Fruit fly (Drosophila melanogaster) whole organism, pupa: ENCODE measurements around the gene CG4704.

Source experiments
- CG10348 ChIP-seq: fragments of 200-800 bp; sonication (Bioruptor generic); IDR thresholded peaks from 2 replicates; pipeline ENCODE4 v1.3.6; 2022; ENCODE audit warnings: missing biosample characterization, missing genetic modification characterization
- CG12605 ChIP-seq: fragments of 200-800 bp; sonication (Bioruptor generic); IDR thresholded peaks from 2 replicates; pipeline ENCODE4 v1.3.6; 2022; ENCODE audit warnings: missing biosample characterization, missing genetic modification characterization
- CG13204 ChIP-seq: fragments of 200-800 bp; sonication (Bioruptor generic); optimal IDR thresholded peaks from 2 replicates; lab custom pipeline; 2018; ENCODE audit warnings: missing biosample characterization, mild to moderate bottlenecking, missing genetic modification characterization, moderate library complexity
- CG14655 ChIP-seq: fragments of 200-800 bp; sonication (Bioruptor generic); optimal IDR thresholded peaks from 3 replicates; lab custom pipeline; 2017; ENCODE audit warnings: mild to moderate bottlenecking, missing biosample characterization, missing genetic modification reagents, missing genetic modification characterization
- CG15710 ChIP-seq: fragments of 200-800 bp; sonication (Bioruptor generic); optimal IDR thresholded peaks from 2 replicates; lab custom pipeline; 2018; ENCODE audit warnings: missing biosample characterization, mild to moderate bottlenecking, missing genetic modification characterization, moderate library complexity
- CG17806 ChIP-seq: fragments of 200-800 bp; sonication (Bioruptor generic); optimal IDR thresholded peaks from 2 replicates; lab custom pipeline; 2018; ENCODE audit warnings: missing biosample characterization, mild to moderate bottlenecking, missing genetic modification characterization, moderate library complexity
- CG32121 ChIP-seq: fragments of 200-800 bp; sonication (Bioruptor generic); IDR thresholded peaks from 2 replicates; pipeline ENCODE4 v1.3.6; 2022; ENCODE audit warnings: missing biosample characterization, missing genetic modification characterization
- CG34367 ChIP-seq: fragments of 200-800 bp; sonication (Bioruptor generic); optimal IDR thresholded peaks from 2 replicates; lab custom pipeline; 2018; ENCODE audit warnings: missing biosample characterization, mild to moderate bottlenecking, missing genetic modification characterization
- CG4496 ChIP-seq: fragments of 200-800 bp; sonication (Bioruptor generic); IDR thresholded peaks from 3 replicates; pipeline ENCODE4 v1.3.6; 2022; ENCODE audit warnings: missing biosample characterization, missing genetic modification characterization
- CG8159 ChIP-seq: fragments of 200-800 bp; sonication (Bioruptor generic); optimal IDR thresholded peaks from 3 replicates; lab custom pipeline; 2018; ENCODE audit warnings: missing biosample characterization, mild to moderate bottlenecking, missing genetic modification characterization, moderate library complexity
- CG8301 ChIP-seq: fragments of 200-800 bp; sonication (Bioruptor generic); optimal IDR thresholded peaks from 2 replicates; lab custom pipeline; 2018; ENCODE audit warnings: missing biosample characterization, mild to moderate bottlenecking, missing genetic modification characterization
- CG9948 ChIP-seq: fragments of 200-800 bp; sonication (Bioruptor generic); optimal IDR thresholded peaks from 2 replicates; lab custom pipeline; 2018; ENCODE audit warnings: missing biosample characterization, mild to moderate bottlenecking, missing genetic modification characterization, moderate library complexity
- D1 ChIP-seq: fragments of 200-800 bp; sonication (Bioruptor generic); optimal IDR thresholded peaks from 2 replicates; lab custom pipeline; 2018; ENCODE audit warnings: missing biosample characterization, mild to moderate bottlenecking, missing genetic modification characterization, moderate library complexity
- EcR ChIP-seq: fragments of 200-800 bp; sonication (Bioruptor generic); optimal IDR thresholded peaks from 3 replicates; lab custom pipeline; 2019; ENCODE audit warnings: missing biosample characterization, missing genetic modification characterization, mild to moderate bottlenecking, moderate library complexity, missing genetic modification reagents
- Ets98B ChIP-seq: fragments of 200-800 bp; sonication (Bioruptor generic); IDR thresholded peaks from 2 replicates; pipeline ENCODE4 v1.3.6; 2022; ENCODE audit warnings: missing biosample characterization, missing genetic modification characterization
- Pif1A ChIP-seq: fragments of 200-800 bp; sonication (Bioruptor generic); optimal IDR thresholded peaks from 3 replicates; lab custom pipeline; 2016; ENCODE audit warnings: missing biosample characterization, missing genetic modification characterization
- Pif1B ChIP-seq: fragments of 200-800 bp; sonication (Bioruptor generic); optimal IDR thresholded peaks from 3 replicates; lab custom pipeline; 2016; ENCODE audit warnings: missing biosample characterization, missing genetic modification characterization
- Snoo ChIP-seq: fragments of 200-800 bp; sonication (Bioruptor generic); optimal IDR thresholded peaks from 3 replicates; lab custom pipeline; 2017; ENCODE audit warnings: missing biosample characterization, mild to moderate bottlenecking, missing genetic modification characterization, inconsistent platforms
- fd96Ca ChIP-seq: fragments of 200-800 bp; sonication (Bioruptor generic); IDR thresholded peaks from 3 replicates; pipeline ENCODE4 v1.3.6; 2022; ENCODE audit warnings: missing biosample characterization, missing genetic modification characterization
- gl ChIP-seq: fragments of 200-800 bp; sonication (Bioruptor generic); optimal IDR thresholded peaks from 2 replicates; lab custom pipeline; 2018; ENCODE audit warnings: missing biosample characterization, mild to moderate bottlenecking, missing genetic modification characterization
- rn ChIP-seq: fragments of 200-800 bp; sonication (Bioruptor generic); IDR thresholded peaks from 2 replicates; pipeline ENCODE4 v1.3.6; 2022; ENCODE audit warnings: missing biosample characterization, missing genetic modification characterization

CG4704 gene

DNA sequence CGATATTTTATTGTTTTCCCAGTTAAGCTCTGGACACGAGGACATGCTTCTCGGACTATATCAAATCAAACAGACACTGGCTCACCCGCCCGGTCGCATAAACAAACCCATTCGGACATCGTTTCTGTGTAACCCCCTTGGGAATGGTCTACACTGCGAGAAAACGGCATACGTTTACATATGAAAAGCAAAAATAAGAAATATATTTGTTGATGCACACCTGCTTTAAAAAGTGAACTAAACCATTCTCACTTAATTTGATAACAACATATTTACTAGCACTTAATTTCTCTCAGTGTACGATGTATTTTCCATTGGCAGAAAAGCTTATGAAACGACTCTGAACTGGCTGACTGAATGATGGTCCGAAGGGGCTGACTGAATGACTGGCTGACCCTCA, 15.9 kb upstream of the CG4704 start:
- TF ChIP-seq D1 (no peak), CG15710 (tag; lab: Kevin White, UChicago) (peak; percentile 7), Pif1A (GFP tag; lab: Kevin White, UChicago) (no peak), CG13204 (GFP tag; lab: Kevin White, UChicago) (no peak), CG34367 (tag; lab: Kevin White, UChicago) (no peak), CG8159 (tag; lab: Kevin White, UChicago) (peak; percentile 21), CG4496 (GFP tag; lab: Robert Waterston, UW) (no peak), CG8301 (no peak), fd96Ca (GFP tag; lab: Robert Waterston, UW) (no peak), Pif1B (GFP tag; lab: Kevin White, UChicago) (no peak), Snoo (tag; lab: Kevin White, UChicago) (no peak), CG17806 (tag; lab: Kevin White, UChicago) (no peak), CG12605 (GFP tag; lab: Robert Waterston, UW) (no peak), gl (tag; lab: Kevin White, UChicago) (no peak), CG32121 (no peak), Ets98B (GFP tag; lab: Robert Waterston, UW) (no peak), CG10348 (GFP tag; lab: Robert Waterston, UW) (no peak), rn (no peak)

DNA sequence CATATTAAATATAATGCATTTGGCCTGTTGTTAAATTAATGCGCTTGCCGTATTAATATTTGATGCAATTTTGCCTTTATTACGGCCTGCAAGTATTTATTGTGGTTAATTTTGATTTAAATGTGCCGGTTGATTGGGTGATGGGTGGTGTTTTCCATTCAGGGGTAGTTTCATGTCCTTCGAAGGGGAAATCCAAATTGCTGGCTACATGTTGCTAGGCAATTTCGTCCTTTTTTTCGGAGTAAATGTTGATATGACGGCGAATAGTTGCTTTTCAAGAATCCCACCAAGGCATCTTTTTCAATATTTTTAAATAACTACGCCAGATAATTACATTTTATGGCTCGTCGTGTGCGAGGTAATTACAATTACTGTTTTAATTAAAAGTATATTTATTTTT, 6.8 kb downstream of the CG4704 start:
- TF ChIP-seq D1 = no peak

DNA sequence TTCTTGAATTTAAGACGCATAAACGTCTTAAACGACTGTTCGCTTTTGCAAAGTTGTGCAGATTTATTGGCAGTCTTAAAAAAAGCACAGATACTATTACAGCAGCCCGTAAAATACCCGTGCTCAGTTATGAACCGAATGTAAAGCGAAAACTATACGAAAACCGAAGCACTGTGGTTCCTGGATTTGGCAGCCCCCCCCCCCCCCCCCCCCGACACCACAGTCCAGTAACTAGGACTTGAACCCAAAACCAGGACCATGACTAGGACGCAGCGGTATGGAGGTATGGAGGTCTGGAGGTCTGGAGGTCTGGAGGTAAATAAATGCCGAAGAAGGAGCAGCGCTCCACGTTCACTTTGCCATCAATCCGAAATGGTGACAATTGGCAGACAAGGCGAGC, 12.7 kb downstream of the CG4704 start:
- TF ChIP-seq CG12605 (GFP tag; lab: Robert Waterston, UW) = no peak
- no peak for TF ChIP-seq CG15710 (tag; lab: Kevin White, UChicago)

DNA sequence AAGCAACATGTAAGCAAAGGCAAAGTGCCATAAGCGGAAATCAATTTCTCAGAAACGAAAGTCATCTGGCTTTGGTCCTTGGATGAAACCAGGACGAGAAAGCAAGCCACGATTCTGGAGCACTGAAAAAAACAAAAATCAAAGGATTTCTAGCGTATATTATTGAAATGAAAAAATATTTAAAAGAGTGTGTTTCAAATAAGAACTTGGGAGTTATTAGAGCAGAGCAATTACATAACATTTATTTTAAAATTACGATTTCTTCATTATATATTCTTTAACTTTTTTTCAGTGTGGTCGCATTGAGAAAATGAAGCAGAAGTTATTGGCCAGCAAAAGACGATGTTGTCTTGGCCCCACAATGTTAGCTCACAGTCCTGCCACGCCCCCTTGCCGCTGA, 23.4 kb downstream of the CG4704 start:
- TF ChIP-seq EcR (GFP tag; lab: Kevin White, UChicago) = no peak
- TF ChIP-seq gl (tag; lab: Kevin White, UChicago) = no peak
- no peak for TF ChIP-seq CG13204 (GFP tag; lab: Kevin White, UChicago)
- no peak for TF ChIP-seq CG34367 (tag; lab: Kevin White, UChicago)
- TF ChIP-seq CG12605 (GFP tag; lab: Robert Waterston, UW) = no peak
- TF ChIP-seq Pif1B (GFP tag; lab: Kevin White, UChicago) = no peak

DNA sequence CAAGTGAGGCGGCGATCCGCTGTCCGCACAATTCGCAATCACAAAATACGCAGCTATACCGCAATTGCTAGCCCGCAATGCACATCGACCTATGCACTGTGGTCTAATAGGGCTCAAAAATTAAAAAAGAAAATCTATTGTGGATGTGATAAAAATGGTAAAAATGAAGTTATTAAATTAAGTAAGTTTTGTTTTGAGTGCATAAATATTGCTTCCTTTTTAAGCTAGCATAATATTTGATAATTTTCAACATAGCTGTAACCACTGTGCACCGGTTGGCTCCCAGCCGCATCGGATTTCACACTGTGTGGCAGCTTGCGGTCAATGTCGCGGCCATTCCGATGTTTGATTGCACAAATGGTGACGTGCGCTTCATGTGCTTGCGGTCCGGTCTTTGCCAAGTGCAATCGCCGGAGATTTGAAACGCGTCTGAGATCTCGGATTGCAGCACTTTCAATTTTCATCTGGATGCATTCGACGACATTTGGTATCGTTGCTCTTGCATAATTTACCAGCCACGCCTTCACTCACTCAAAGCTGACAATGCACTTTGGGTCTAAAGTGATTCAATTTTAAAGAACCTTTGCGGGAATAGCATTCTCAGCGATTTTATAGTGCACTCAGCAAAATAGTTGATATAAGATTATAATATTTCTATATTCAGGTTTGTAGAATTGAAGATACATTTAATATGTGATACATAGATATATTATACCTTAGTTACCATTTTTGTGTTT, 29.5 kb downstream of the CG4704 start:
- peak; percentile 77; the same call in 2 of the 3 replicates for TF ChIP-seq CG4496 (GFP tag; lab: Robert Waterston, UW)
- peak; percentile 49 for TF ChIP-seq CG14655 (GFP tag; lab: Kevin White, UChicago)
- peak; percentile 6 for TF ChIP-seq CG34367 (tag; lab: Kevin White, UChicago)
- TF ChIP-seq CG8301 = peak; percentile 24
- TF ChIP-seq gl (tag; lab: Kevin White, UChicago) = no peak
- peak; percentile 56 for TF ChIP-seq Ets98B (GFP tag; lab: Robert Waterston, UW)
- peak; percentile 53 for TF ChIP-seq CG15710 (tag; lab: Kevin White, UChicago)
- TF ChIP-seq D1 = no peak
- TF ChIP-seq CG17806 (tag; lab: Kevin White, UChicago) = no peak
- peak; percentile 18 for TF ChIP-seq Pif1B (GFP tag; lab: Kevin White, UChicago)
- no peak for TF ChIP-seq CG13204 (GFP tag; lab: Kevin White, UChicago)
- no peak for TF ChIP-seq EcR (GFP tag; lab: Kevin White, UChicago)
- TF ChIP-seq CG12605 (GFP tag; lab: Robert Waterston, UW) = 0 out of 2 replicates have a peak, but pooled peaks have one; percentile 33
- no peak for TF ChIP-seq CG9948 (tag; lab: Kevin White, UChicago)
- TF ChIP-seq Pif1A (GFP tag; lab: Kevin White, UChicago) = peak; percentile 20
- TF ChIP-seq Snoo (tag; lab: Kevin White, UChicago) = no peak
- TF ChIP-seq CG10348 (GFP tag; lab: Robert Waterston, UW) = no peak
- no peak for TF ChIP-seq CG32121
- TF ChIP-seq rn = 0 out of 2 replicates have a peak, but pooled peaks have one; percentile 7
- TF ChIP-seq fd96Ca (GFP tag; lab: Robert Waterston, UW) = peak; percentile 62; the same call in 2 of the 3 replicates
- TF ChIP-seq CG8159 (tag; lab: Kevin White, UChicago) = peak; percentile 56

DNA sequence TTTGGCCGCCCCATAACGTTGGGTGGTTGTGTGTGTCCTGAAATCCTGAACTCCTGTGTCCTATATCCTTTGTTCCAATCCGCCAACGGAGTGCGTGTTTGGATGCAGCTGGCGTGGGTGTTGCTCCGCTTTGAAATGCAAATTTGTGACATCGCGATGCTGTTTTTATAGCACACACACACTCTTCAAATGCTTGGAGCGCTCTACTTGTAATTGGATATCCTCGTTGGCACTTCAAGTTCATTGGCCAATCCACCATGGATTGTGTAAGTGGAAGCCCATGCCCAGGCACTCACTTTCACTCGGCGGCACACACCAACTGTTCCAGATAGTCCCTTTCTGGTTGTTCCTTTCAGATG, 30.0 kb downstream of the CG4704 start, which contains the start of gene CG13840:
CG13840 (minus strand) TSS at position 101 of the 359 bp plus-strand sequence.
- TF ChIP-seq fd96Ca (GFP tag; lab: Robert Waterston, UW) (no peak), CG14655 (GFP tag; lab: Kevin White, UChicago) (no peak), gl (tag; lab: Kevin White, UChicago) (no peak), CG34367 (tag; lab: Kevin White, UChicago) (no peak), CG10348 (GFP tag; lab: Robert Waterston, UW) (no peak), CG9948 (tag; lab: Kevin White, UChicago) (no peak), CG8301 (no peak), EcR (GFP tag; lab: Kevin White, UChicago) (no peak), CG32121 (no peak), D1 (no peak), Snoo (tag; lab: Kevin White, UChicago) (no peak), CG15710 (tag; lab: Kevin White, UChicago) (no peak), rn (no peak), Ets98B (GFP tag; lab: Robert Waterston, UW) (no peak), CG12605 (GFP tag; lab: Robert Waterston, UW) (no peak), CG17806 (tag; lab: Kevin White, UChicago) (no peak)
